Worm (Caenorhabditis elegans): ENCODE data around the gene T05C1.3.

Gene T05C1.3

ce11 chrII:4467869-4468268, 21.3 kb downstream of the T05C1.3 start, which contains the start of gene W06B4.2:
Gene W06B4.2 (plus strand): TSS chrII:4468169.
- TF ChIP-seq ztf-6 (GFP tag; IDR thresholded peaks at IDR 0.05) (no peak), ceh-91 (GFP tag; IDR thresholded peaks at IDR 0.05) (no peak)

ce11 chrII:4462842-4463241, 26.3 kb downstream of the T05C1.3 start:
- no peak for TF ChIP-seq hmg-20 (GFP tag; IDR thresholded peaks at IDR 0.05)
- TF ChIP-seq C06A6.2 (GFP tag; conservative IDR thresholded peaks at IDR 0.05), result no peak
- no peak for TF ChIP-seq akir-1 (GFP tag; optimal IDR thresholded peaks at IDR 0.05)
- no peak for TF ChIP-seq xnd-1 (tag; optimal IDR thresholded peaks at IDR 0.05)
- no peak for TF ChIP-seq F10E7.11 (tag; optimal IDR thresholded peaks at IDR 0.05)
- no peak for TF ChIP-seq ccch-3 (GFP tag; optimal IDR thresholded peaks at IDR 0.05)
- TF ChIP-seq nhr-27 (tag; optimal IDR thresholded peaks at IDR 0.05), result no peak
- TF ChIP-seq sptf-2 (GFP tag; optimal IDR thresholded peaks at IDR 0.05), result no peak
- no peak for TF ChIP-seq C17E4.6 (GFP tag; IDR thresholded peaks at IDR 0.05)
- TF ChIP-seq sea-2 (GFP tag; IDR thresholded peaks at IDR 0.05), result no peak
- TF ChIP-seq rcor-1 (GFP tag; IDR thresholded peaks at IDR 0.05), result no peak
- TF ChIP-seq cebp-2 (GFP tag; IDR thresholded peaks at IDR 0.05), result no peak

ce11 chrII:4460851-4461250, 28.3 kb downstream of the T05C1.3 start, which contains the start of the genes T12C9.7 and vps-18:
Gene T12C9.7 (minus strand): TSS chrII:4460951.
Gene vps-18 (plus strand): TSS chrII:4461130.
- TF ChIP-seq lin-40 (tag; optimal IDR thresholded peaks at IDR 0.05), result no peak
- no peak for TF ChIP-seq attf-5 (GFP tag; optimal IDR thresholded peaks at IDR 0.05)
- TF ChIP-seq rcor-1 (GFP tag; IDR thresholded peaks at IDR 0.05), result no peak
- no peak for TF ChIP-seq B0261.1 (tag; optimal IDR thresholded peaks at IDR 0.05)
- no peak for TF ChIP-seq ztf-28 (GFP tag; IDR thresholded peaks at IDR 0.05)
- no peak for TF ChIP-seq ztf-26 (tag; optimal IDR thresholded peaks at IDR 0.05)
- no peak for TF ChIP-seq bed-2 (GFP tag; IDR thresholded peaks at IDR 0.05)
- no peak for TF ChIP-seq ceh-91 (GFP tag; IDR thresholded peaks at IDR 0.05)
- TF ChIP-seq somi-1 (GFP tag; optimal IDR thresholded peaks at IDR 0.05), result no peak
- TF ChIP-seq madf-8 (GFP tag; conservative IDR thresholded peaks at IDR 0.05), result no peak
- TF ChIP-seq F23B12.7 (tag; optimal IDR thresholded peaks at IDR 0.05; ENCODE audit: insufficient read depth), result no peak
- no peak for TF ChIP-seq B0035.1 (tag; optimal IDR thresholded peaks at IDR 0.05)
- TF ChIP-seq chd-7 (tag; optimal IDR thresholded peaks at IDR 0.05), result no peak
- TF ChIP-seq xnd-1 (tag; optimal IDR thresholded peaks at IDR 0.05), result no peak
- no peak for TF ChIP-seq ceh-79 (tag; optimal IDR thresholded peaks at IDR 0.05)
- TF ChIP-seq Y95B8A.8 (GFP tag; IDR thresholded peaks at IDR 0.05), result no peak
- TF ChIP-seq mcd-1 (GFP tag; IDR thresholded peaks at IDR 0.05), result no peak
- TF ChIP-seq F39B2.1 (GFP tag; IDR thresholded peaks at IDR 0.05), result no peak
- TF ChIP-seq ceh-40 (GFP tag; IDR thresholded peaks at IDR 0.05), result no peak
- no peak for TF ChIP-seq Y67H2A.10 (GFP tag; conservative IDR thresholded peaks at IDR 0.05)

ce11 chrII:4460297-4460696, 28.9 kb downstream of the T05C1.3 start:
- TF ChIP-seq dox-1 (GFP tag; IDR thresholded peaks at IDR 0.05) (peak; percentile 39; the same call in 1 of the 2 replicates), ztf-3 (GFP tag; optimal IDR thresholded peaks at IDR 0.05) (no peak), ztf-25 (GFP tag; IDR thresholded peaks at IDR 0.05) (no peak), ceh-91 (GFP tag; IDR thresholded peaks at IDR 0.05) (peak; percentile 56), ceh-79 (tag; optimal IDR thresholded peaks at IDR 0.05) (no peak), xnd-1 (tag; optimal IDR thresholded peaks at IDR 0.05) (peak; percentile 93), efl-1 (GFP tag; optimal IDR thresholded peaks at IDR 0.05) (peak; percentile 40), madf-6 (GFP tag; IDR thresholded peaks at IDR 0.05) (peak; percentile 90), lin-54 (GFP tag; optimal IDR thresholded peaks at IDR 0.05) (peak; percentile 27), egrh-3 (GFP tag; IDR thresholded peaks at IDR 0.05) (no peak), D2030.7 (GFP tag; IDR thresholded peaks at IDR 0.05) (peak; percentile 43; the same call in 1 of the 2 replicates), madf-8 (GFP tag; conservative IDR thresholded peaks at IDR 0.05) (peak; percentile 73), F33H1.4 (GFP tag; IDR thresholded peaks at IDR 0.05) (peak; percentile 91), lsl-1 (GFP tag; optimal IDR thresholded peaks at IDR 0.05) (peak; percentile 99)

Measured in whole organism, young adult.